Fruit fly (Drosophila melanogaster) whole organism, embryonic: ENCODE data around the gene Fpgs1.

ENCODE experiments used
- ATbp ChIP-seq: fragments of 200-800 bp; sonication (Bioruptor generic); optimal IDR thresholded peaks from 2 replicates; lab custom pipeline; 2017; ENCODE audit warnings: missing biosample characterization, mild to moderate bottlenecking, missing genetic modification characterization, missing genetic modification reagents
- Adf1 ChIP-seq: fragments of 200-800 bp; sonication (Bioruptor generic); IDR thresholded peaks from 2 replicates; pipeline ENCODE4 v1.3.6; 2022; ENCODE audit warnings: missing biosample characterization, missing genetic modification characterization
- Blimp-1 ChIP-seq: fragments of 200-800 bp; sonication (Bioruptor generic); optimal IDR thresholded peaks from 3 replicates; lab custom pipeline; 2018; ENCODE audit warnings: missing biosample characterization, missing genetic modification characterization, mild to moderate bottlenecking, moderate library complexity, missing genetic modification reagents
- CG10274 ChIP-seq: fragments of 200-800 bp; sonication (Bioruptor generic); optimal IDR thresholded peaks from 3 replicates; lab custom pipeline; 2017; ENCODE audit warnings: missing biosample characterization, mild to moderate bottlenecking, missing genetic modification characterization
- CG10366 ChIP-seq: fragments of 200-800 bp; sonication (Bioruptor generic); IDR thresholded peaks from 2 replicates; pipeline ENCODE4 v1.3.6; 2022; ENCODE audit warnings: missing biosample characterization, missing genetic modification characterization
- CG10462 ChIP-seq: fragments of 200-800 bp; sonication (Bioruptor generic); optimal IDR thresholded peaks from 2 replicates; lab custom pipeline; 2016; ENCODE audit warnings: missing biosample characterization, missing genetic modification characterization
- CG11560 ChIP-seq: fragments of 200-800 bp; sonication (Bioruptor generic); IDR thresholded peaks from 3 replicates; pipeline ENCODE4 v1.3.6; 2022; ENCODE audit warnings: missing biosample characterization, missing genetic modification characterization
- CG12236 ChIP-seq: fragments of 200-800 bp; sonication (Bioruptor generic); optimal IDR thresholded peaks from 2 replicates; lab custom pipeline; 2016; ENCODE audit warnings: missing biosample characterization, missing genetic modification characterization
- CG1233 ChIP-seq: fragments of 200-800 bp; sonication (Bioruptor generic); optimal IDR thresholded peaks from 4 replicates; lab custom pipeline; 2018; ENCODE audit warnings: missing biosample characterization, mild to moderate bottlenecking, missing genetic modification characterization
- CG13894 ChIP-seq: fragments of 200-800 bp; sonication (Bioruptor generic); optimal IDR thresholded peaks from 3 replicates; lab custom pipeline; 2018; ENCODE audit warnings: missing biosample characterization, mild to moderate bottlenecking, missing genetic modification characterization, moderate library complexity
- CG14710 ChIP-seq: fragments of 200-800 bp; sonication (Bioruptor generic); optimal IDR thresholded peaks from 3 replicates; lab custom pipeline; 2019; ENCODE audit warnings: missing biosample characterization, mild to moderate bottlenecking, missing genetic modification characterization, moderate library complexity
- CG15479 ChIP-seq: fragments of 200-800 bp; sonication (Bioruptor generic); optimal IDR thresholded peaks from 3 replicates; lab custom pipeline; 2019; ENCODE audit warnings: missing biosample characterization, mild to moderate bottlenecking, missing genetic modification characterization, moderate library complexity
- CG3838 ChIP-seq: fragments of 200-800 bp; sonication (Bioruptor generic); optimal IDR thresholded peaks from 3 replicates; lab custom pipeline; 2016; ENCODE audit warnings: missing biosample characterization, missing genetic modification characterization
- CG3995 ChIP-seq: fragments of 200-800 bp; sonication (Bioruptor generic); optimal IDR thresholded peaks from 3 replicates; lab custom pipeline; 2016; ENCODE audit warnings: missing biosample characterization, missing genetic modification characterization
- CG5245 ChIP-seq: fragments of 200-800 bp; sonication (Bioruptor generic); optimal IDR thresholded peaks from 3 replicates; lab custom pipeline; 2016; ENCODE audit warnings: missing biosample characterization, missing genetic modification characterization
- CG6254 ChIP-seq: fragments of 200-800 bp; sonication (Bioruptor generic); optimal IDR thresholded peaks from 3 replicates; lab custom pipeline; 2017; ENCODE audit warnings: mild to moderate bottlenecking, missing biosample characterization, missing genetic modification reagents, missing genetic modification characterization
- D ChIP-seq, 2 experiments: fragments of 200-800 bp in 1 of 2; fragments of >200 bp in 1 of 2; sonication (Bioruptor generic) in 1 of 2; optimal IDR thresholded peaks; 2 replicates in 1 of 2; 3 replicates in 1 of 2; lab custom pipeline; 2017; ENCODE audit warnings: mild to moderate bottlenecking in 1 of 2, missing biosample characterization in 1 of 2, missing genetic modification characterization in 1 of 2, missing genetic modification reagents in 1 of 2
- Deaf1 ChIP-seq: fragments of 200-800 bp; optimal IDR thresholded peaks from 3 replicates; lab custom pipeline; 2019; ENCODE audit warnings: missing biosample characterization, mild to moderate bottlenecking, missing genetic modification characterization, moderate library complexity
- HLH3B ChIP-seq: fragments of 200-800 bp; sonication (Bioruptor generic); IDR thresholded peaks from 2 replicates; pipeline ENCODE4 v1.3.6; 2022; ENCODE audit warnings: missing biosample characterization, missing genetic modification characterization
- HLH54F ChIP-seq: fragments of 200-800 bp; sonication (Bioruptor generic); optimal IDR thresholded peaks from 3 replicates; lab custom pipeline; 2016; ENCODE audit warnings: missing biosample characterization, missing genetic modification characterization
- Lpt ChIP-seq: fragments of >200 bp; optimal IDR thresholded peaks from 2 replicates; lab custom pipeline; 2018; ENCODE audit warnings: missing biosample characterization, missing genetic modification characterization
- Oaz ChIP-seq: fragments of 200-800 bp; sonication (Bioruptor generic); IDR thresholded peaks from 2 replicates; pipeline ENCODE4 v1.3.6; 2022; ENCODE audit warnings: missing biosample characterization, missing genetic modification characterization
- Pdp1 ChIP-seq, 2 experiments: fragments of 200-800 bp; sonication (Bioruptor generic); optimal IDR thresholded peaks; 3 replicates each; lab custom pipeline; 2016; ENCODE audit warnings: missing biosample characterization in 2 of 2, missing genetic modification characterization in 2 of 2, mild to moderate bottlenecking in 1 of 2, moderate library complexity in 1 of 2
- Ssrp ChIP-seq: fragments of 200-800 bp; sonication (Bioruptor generic); optimal IDR thresholded peaks from 2 replicates; lab custom pipeline; 2018; ENCODE audit warnings: missing biosample characterization, mild to moderate bottlenecking, missing genetic modification characterization, moderate library complexity
- Vsx1 ChIP-seq: fragments of 200-800 bp; sonication (Bioruptor generic); optimal IDR thresholded peaks from 2 replicates; lab custom pipeline; 2017; ENCODE audit warnings: missing biosample characterization, mild to moderate bottlenecking, missing genetic modification characterization, missing genetic modification reagents
- ac ChIP-seq: fragments of 200-800 bp; sonication (Bioruptor generic); optimal IDR thresholded peaks from 3 replicates; lab custom pipeline; 2017; ENCODE audit warnings: missing biosample characterization, mild to moderate bottlenecking, missing genetic modification characterization
- amos ChIP-seq: fragments of 200-800 bp; sonication (Bioruptor generic); IDR thresholded peaks from 2 replicates; pipeline ENCODE4 v1.3.6; 2022; ENCODE audit warnings: missing biosample characterization, missing genetic modification characterization; ENCODE audit not compliant: partially characterized antibody
- br ChIP-seq: fragments of >200 bp; optimal IDR thresholded peaks from 2 replicates; lab custom pipeline; 2017
- bsh ChIP-seq, 2 experiments: fragments of 200-800 bp; sonication (Bioruptor generic); optimal IDR thresholded peaks; 2 replicates each; lab custom pipeline; 2017 to 2018; ENCODE audit warnings: mild to moderate bottlenecking in 2 of 2, missing biosample characterization in 2 of 2, missing genetic modification characterization in 2 of 2, moderate library complexity in 1 of 2
- cas ChIP-seq: fragments of 200-800 bp; sonication (Bioruptor generic); IDR thresholded peaks from 2 replicates; pipeline ENCODE4 v1.3.6; 2022; ENCODE audit warnings: missing biosample characterization, missing genetic modification characterization
- chinmo ChIP-seq: fragments of 200-800 bp; sonication (Bioruptor generic); IDR thresholded peaks from 4 replicates; pipeline ENCODE4 v1.3.6; 2022; ENCODE audit warnings: missing biosample characterization, missing genetic modification characterization; ENCODE audit not compliant: partially characterized antibody
- chn ChIP-seq: fragments of 200-800 bp; sonication (Bioruptor generic); optimal IDR thresholded peaks from 2 replicates; lab custom pipeline; 2016; ENCODE audit warnings: missing biosample characterization, missing genetic modification characterization
- ci ChIP-seq: fragments of 200-800 bp; sonication (Bioruptor generic); IDR thresholded peaks from 3 replicates; pipeline ENCODE4 v1.3.6; 2022; ENCODE audit warnings: missing biosample characterization, missing genetic modification characterization
- corto ChIP-seq: fragments of 200-800 bp; sonication (Bioruptor generic); optimal IDR thresholded peaks from 2 replicates; lab custom pipeline; 2016; ENCODE audit warnings: missing biosample characterization, mild to moderate bottlenecking, missing genetic modification characterization, moderate library complexity
- cwo ChIP-seq: fragments of 200-800 bp; sonication (Bioruptor generic); optimal IDR thresholded peaks from 3 replicates; lab custom pipeline; 2017; ENCODE audit warnings: missing biosample characterization, missing genetic modification characterization, mild to moderate bottlenecking, moderate library complexity, missing genetic modification reagents
- exex ChIP-seq: fragments of 200-800 bp; sonication (Bioruptor generic); optimal IDR thresholded peaks from 4 replicates; lab custom pipeline; 2018; ENCODE audit warnings: missing biosample characterization, mild to moderate bottlenecking, missing genetic modification characterization, moderate library complexity
- ftz-f1 ChIP-seq: fragments of 200-800 bp; sonication (Bioruptor generic); optimal IDR thresholded peaks from 2 replicates; lab custom pipeline; 2016; ENCODE audit warnings: missing biosample characterization, missing genetic modification characterization
- gcm2 ChIP-seq: fragments of 200-800 bp; sonication (Bioruptor generic); optimal IDR thresholded peaks from 2 replicates; lab custom pipeline; 2016; ENCODE audit warnings: missing biosample characterization, missing genetic modification characterization
- kni ChIP-seq: fragments of 200-800 bp; sonication (Bioruptor generic); optimal IDR thresholded peaks from 3 replicates; lab custom pipeline; 2017; ENCODE audit warnings: mild to moderate bottlenecking, missing biosample characterization, missing genetic modification reagents, missing genetic modification characterization
- nom ChIP-seq: fragments of 200-800 bp; sonication (Bioruptor generic); optimal IDR thresholded peaks from 2 replicates; lab custom pipeline; 2017; ENCODE audit warnings: missing biosample characterization, missing genetic modification characterization, mild to moderate bottlenecking, moderate library complexity, missing genetic modification reagents
- oc ChIP-seq: fragments of 200-800 bp; sonication (Bioruptor generic); optimal IDR thresholded peaks from 2 replicates; lab custom pipeline; 2018; ENCODE audit warnings: missing biosample characterization, mild to moderate bottlenecking, missing genetic modification characterization, moderate library complexity
- pros ChIP-seq: fragments of 200-800 bp; sonication (Bioruptor generic); optimal IDR thresholded peaks from 3 replicates; lab custom pipeline; 2019; ENCODE audit warnings: missing biosample characterization, mild to moderate bottlenecking, missing genetic modification characterization, moderate library complexity
- salm ChIP-seq: fragments of 200-800 bp; sonication (Bioruptor generic); optimal IDR thresholded peaks from 2 replicates; lab custom pipeline; 2018; ENCODE audit warnings: missing biosample characterization, mild to moderate bottlenecking, missing genetic modification characterization
- sim ChIP-seq: fragments of 200-800 bp; sonication (Bioruptor generic); IDR thresholded peaks from 2 replicates; pipeline ENCODE4 v1.3.6; 2022; ENCODE audit warnings: missing biosample characterization, missing genetic modification characterization
- tna ChIP-seq: fragments of 200-800 bp; sonication (Bioruptor generic); IDR thresholded peaks from 2 replicates; pipeline ENCODE4 v1.3.6; 2022; ENCODE audit warnings: missing biosample characterization, missing genetic modification characterization; ENCODE audit not compliant: partially characterized antibody
- trem ChIP-seq: fragments of 200-800 bp; optimal IDR thresholded peaks from 3 replicates; lab custom pipeline; 2019; ENCODE audit warnings: missing biosample characterization, mild to moderate bottlenecking, missing genetic modification characterization, moderate library complexity
- wdn ChIP-seq: fragments of 200-800 bp; sonication (Bioruptor generic); IDR thresholded peaks from 2 replicates; pipeline ENCODE4 v1.3.6; 2022; ENCODE audit warnings: missing biosample characterization, missing genetic modification characterization
- yki ChIP-seq: fragments of >200 bp; optimal IDR thresholded peaks from 3 replicates; lab custom pipeline; 2018

Gene Fpgs1

dm6 chrX:12661435-12661949 is 49.8 kb downstream of the Fpgs1 start (continued):
- TF ChIP-seq exex (tag; lab: Kevin White, UChicago) (peak; percentile 12), nom (GFP tag; lab: Kevin White, UChicago) (peak; percentile 29), ATbp (GFP tag; lab: Kevin White, UChicago) (peak; percentile 11), kni (GFP tag; lab: Kevin White, UChicago) (peak; percentile 53), chinmo (peak; percentile 92; the same call in 3 of the 4 replicates), CG10462 (GFP tag; lab: Kevin White, UChicago) (no peak), Pdp1 (GFP tag; optimal IDR thresholded peaks at IDR 0.05; lab: Kevin White, UChicago) (peak in 1 of 2 experiments; percentile 5), Lpt (GFP tag; lab: Kevin White, UChicago) (no peak), CG6254 (GFP tag; lab: Kevin White, UChicago) (no peak), yki (peak; percentile 2), Adf1 (GFP tag; lab: Robert Waterston, UW) (peak; percentile 85), CG1233 (no peak), cwo (GFP tag; lab: Kevin White, UChicago) (peak; percentile 51), CG15479 (peak; percentile 56), pros (GFP tag; lab: Kevin White, UChicago) (peak; percentile 73), trem (tag; lab: Kevin White, UChicago) (peak; percentile 11), D (optimal IDR thresholded peaks at IDR 0.05; lab: Kevin White, UChicago) (no peak), D (GFP tag; optimal IDR thresholded peaks at IDR 0.05; lab: Kevin White, UChicago) (no peak), CG13894 (tag; lab: Kevin White, UChicago) (peak; percentile 14), Vsx1 (no peak), tna (GFP tag; lab: Robert Waterston, UW) (0 out of 2 replicates have a peak, but pooled peaks have one; percentile 24), br (lab: Kevin White, UChicago) (no peak), Deaf1 (tag; lab: Kevin White, UChicago) (peak; percentile 8), CG3838 (GFP tag; lab: Kevin White, UChicago) (no peak), CG10274 (GFP tag; lab: Kevin White, UChicago) (no peak)

- no peak for TF ChIP-seq CG3995 (GFP tag; lab: Kevin White, UChicago)
- TF ChIP-seq CG10366 (GFP tag; lab: Robert Waterston, UW) = no peak
- TF ChIP-seq chn (GFP tag; lab: Kevin White, UChicago) = no peak
- no peak for TF ChIP-seq corto
- TF ChIP-seq CG5245 = no peak
- no peak for TF ChIP-seq ac (GFP tag; lab: Kevin White, UChicago)
- peak; percentile 25 for TF ChIP-seq Ssrp
- TF ChIP-seq bsh (GFP tag; optimal IDR thresholded peaks at IDR 0.05; lab: Kevin White, UChicago) = peak in 1 of 2 experiments; percentile 46
- no peak for TF ChIP-seq sim (GFP tag; lab: Robert Waterston, UW)
- TF ChIP-seq CG12236 = no peak
- TF ChIP-seq ci (GFP tag; lab: Robert Waterston, UW) = no peak
- TF ChIP-seq CG11560 (tag; lab: Robert Waterston, UW) = no peak
- TF ChIP-seq gcm2 = no peak
- TF ChIP-seq CG14710 (tag; lab: Kevin White, UChicago) = peak; percentile 22
- no peak for TF ChIP-seq cas (GFP tag; lab: Robert Waterston, UW)
- TF ChIP-seq ftz-f1 = no peak
- no peak for TF ChIP-seq Oaz
- no peak for TF ChIP-seq oc
- no peak for TF ChIP-seq HLH3B (GFP tag; lab: Robert Waterston, UW)
- TF ChIP-seq Blimp-1 (GFP tag; lab: Kevin White, UChicago) = peak; percentile 26
- TF ChIP-seq wdn = no peak
- TF ChIP-seq CG6254 (GFP tag; lab: Kevin White, UChicago) = no peak
- no peak for TF ChIP-seq amos
- no peak for TF ChIP-seq HLH54F (GFP tag; lab: Kevin White, UChicago)
- TF ChIP-seq salm (tag; lab: Kevin White, UChicago) = no peak
These were observed 51.2 kb downstream of the Fpgs1 start for dm6 chrX:12662679-12663463.
